Fruit fly (Drosophila melanogaster): ENCODE measurements around the gene CG17105.

DNA sequence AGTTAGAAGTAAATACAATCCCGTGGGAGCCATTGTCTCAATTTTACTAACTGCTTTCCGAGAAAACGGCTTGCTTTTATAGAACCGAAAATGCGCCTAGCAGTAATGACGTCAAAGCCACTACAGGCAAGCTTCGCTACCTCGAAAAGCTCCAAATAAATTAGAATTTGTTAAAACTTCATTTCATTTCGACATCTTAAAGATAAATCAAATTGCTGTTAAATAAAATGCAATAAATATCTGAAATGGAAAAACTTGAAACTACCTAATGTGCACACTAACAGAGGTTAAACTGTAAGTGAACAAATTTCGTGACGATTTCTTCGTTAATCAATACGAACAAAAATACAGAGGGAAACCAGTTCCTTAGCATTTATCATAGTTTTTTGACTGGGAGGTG lies 17.2 kb downstream of the CG17105 start, which contains the start of gene CG7300:
- no peak for TF ChIP-seq Abd-B (GFP tag; optimal IDR thresholded peaks at IDR 0.05)
- TF ChIP-seq psq (GFP tag; optimal IDR thresholded peaks at IDR 0.05) = no peak

All from whole organism, wandering third instar larva.